Worm (Caenorhabditis elegans): ENCODE measurements around the gene rbx-1.

- no peak for TF ChIP-seq nhr-76 (tag; optimal IDR thresholded peaks at IDR 0.05)
- TF ChIP-seq M03D4.4 (tag; optimal IDR thresholded peaks at IDR 0.05) = no peak
- no peak for TF ChIP-seq mls-2 (tag; optimal IDR thresholded peaks at IDR 0.05)
- TF ChIP-seq snpc-4 (tag; optimal IDR thresholded peaks at IDR 0.05) = no peak
- TF ChIP-seq unc-39 (tag; optimal IDR thresholded peaks at IDR 0.05) = no peak
- no peak for TF ChIP-seq lin-13 (tag; optimal IDR thresholded peaks at IDR 0.05)
- TF ChIP-seq nhr-28 (tag; optimal IDR thresholded peaks at IDR 0.05) = no peak
- no peak for TF ChIP-seq lsy-2 (tag; optimal IDR thresholded peaks at IDR 0.05)
- no peak for TF ChIP-seq nhr-12 (tag; optimal IDR thresholded peaks at IDR 0.05)
- TF ChIP-seq drap-1 (GFP tag; optimal IDR thresholded peaks at IDR 0.05) = no peak
- TF ChIP-seq elt-1 (tag; optimal IDR thresholded peaks at IDR 0.05; ENCODE audit: borderline replicate concordance, insufficient read depth) = no peak
- peak; percentile 76 for TF ChIP-seq ces-1 (GFP tag; optimal IDR thresholded peaks at IDR 0.05)
- no peak for TF ChIP-seq unc-62 (GFP tag; optimal IDR thresholded peaks at IDR 0.05)
Measured at ce11 chrV:9663948-9664347, 26.4 kb downstream of the rbx-1 start.
